Worm (Caenorhabditis elegans): ENCODE data around the gene jmjd-5.
A peak's percentile ranks its signal among the peaks of the same experiment; 100 is the strongest.

Gene jmjd-5

DNA sequence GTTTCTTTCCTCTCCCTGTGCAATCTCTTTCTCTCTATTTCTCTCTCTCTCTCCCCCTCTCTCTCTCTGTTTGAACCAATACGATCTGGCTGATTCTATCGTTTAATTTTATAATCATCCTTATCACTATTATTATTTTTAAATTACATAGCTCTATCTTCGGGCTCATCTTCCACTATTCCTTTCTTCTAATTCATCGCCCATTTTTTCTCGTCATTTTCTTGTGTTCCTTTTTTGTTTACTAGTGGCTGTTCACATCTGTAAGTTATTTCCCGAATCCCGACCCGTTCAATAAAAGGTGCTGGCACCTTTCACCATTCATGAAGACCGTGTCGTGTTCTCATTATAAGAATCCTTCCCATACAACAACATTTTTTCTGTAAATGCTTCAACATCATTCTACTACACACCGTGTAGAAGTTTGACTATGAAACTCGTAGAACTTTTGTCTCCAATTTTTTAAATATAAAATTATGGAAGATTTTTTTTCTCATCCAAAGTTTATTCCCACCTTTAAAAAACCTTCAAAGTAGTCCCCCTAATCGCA lies 9.0 kb upstream of the jmjd-5 start (continued):
- TF ChIP-seq hrde-1 (tag; optimal IDR thresholded peaks at IDR 0.05; ENCODE audit: borderline replicate concordance) (peak; percentile 41), lin-35 (GFP tag; optimal IDR thresholded peaks at IDR 0.05) (no peak), F37B4.10 (GFP tag; IDR thresholded peaks at IDR 0.05) (no peak), F57A8.1 (GFP tag; optimal IDR thresholded peaks at IDR 0.05) (no peak), F23B12.7 (tag; optimal IDR thresholded peaks at IDR 0.05; ENCODE audit: insufficient read depth) (no peak), K11D2.4 (GFP tag; IDR thresholded peaks at IDR 0.05) (no peak), lin-26 (GFP tag; IDR thresholded peaks at IDR 0.05) (no peak), egl-18 (GFP tag; IDR thresholded peaks at IDR 0.05) (no peak), unc-62 (GFP tag; optimal IDR thresholded peaks at IDR 0.05) (no peak), Y53F4B.3 (GFP tag; IDR thresholded peaks at IDR 0.05) (no peak), him-1 (tag; optimal IDR thresholded peaks at IDR 0.05) (no peak), nhr-90 (tag; optimal IDR thresholded peaks at IDR 0.05) (no peak), tbp1 (GFP tag; optimal IDR thresholded peaks at IDR 0.05) (no peak), F33H1.4 (GFP tag; IDR thresholded peaks at IDR 0.05) (no peak), bed-1 (GFP tag; IDR thresholded peaks at IDR 0.05) (no peak), ama-1 (optimal IDR thresholded peaks at IDR 0.05) (no peak), ama-1 (GFP tag; optimal IDR thresholded peaks at IDR 0.05) (no peak), nfya-1 (tag; optimal IDR thresholded peaks at IDR 0.05; ENCODE audit: borderline replicate concordance, insufficient read depth) (no peak), F57C9.4 (tag; optimal IDR thresholded peaks at IDR 0.05) (no peak), efl-1 (GFP tag; optimal IDR thresholded peaks at IDR 0.05) (no peak), nhr-120 (GFP tag; IDR thresholded peaks at IDR 0.05) (no peak), lsy-27 (tag; optimal IDR thresholded peaks at IDR 0.05; ENCODE audit: borderline replicate concordance, insufficient read depth) (no peak), ztf-26 (tag; optimal IDR thresholded peaks at IDR 0.05) (peak; percentile 3), mel-28 (tag; optimal IDR thresholded peaks at IDR 0.05; ENCODE audit: borderline replicate concordance) (no peak), mes-4 (tag; optimal IDR thresholded peaks at IDR 0.05) (no peak), die-1 (tag; optimal IDR thresholded peaks at IDR 0.05) (no peak), Y56A3A.18 (GFP tag; IDR thresholded peaks at IDR 0.05) (no peak), F52B5.7 (tag; optimal IDR thresholded peaks at IDR 0.05) (no peak), gei-17 (GFP tag; optimal IDR thresholded peaks at IDR 0.05) (no peak), aptf-3 (GFP tag; IDR thresholded peaks at IDR 0.05) (no peak), mxl-1 (tag; optimal IDR thresholded peaks at IDR 0.05) (no peak), snpc-3.4 (tag; optimal IDR thresholded peaks at IDR 0.05) (no peak), cebp-1 (GFP tag; IDR thresholded peaks at IDR 0.05) (no peak), cebp-1 (tag; optimal IDR thresholded peaks at IDR 0.05) (peak; percentile 43), B0261.1 (tag; optimal IDR thresholded peaks at IDR 0.05) (no peak), mcd-1 (GFP tag; IDR thresholded peaks at IDR 0.05) (no peak), ceh-40 (GFP tag; IDR thresholded peaks at IDR 0.05) (no peak), ceh-27 (GFP tag; optimal IDR thresholded peaks at IDR 0.05) (no peak), madf-8 (GFP tag; conservative IDR thresholded peaks at IDR 0.05) (no peak), Y67H2A.10 (GFP tag; conservative IDR thresholded peaks at IDR 0.05) (no peak), sea-2 (GFP tag; IDR thresholded peaks at IDR 0.05) (no peak), ccch-3 (GFP tag; optimal IDR thresholded peaks at IDR 0.05) (no peak), hlh-12 (tag; optimal IDR thresholded peaks at IDR 0.05) (no peak), let-607 (tag; optimal IDR thresholded peaks at IDR 0.05) (peak in 1 of 2 experiments; percentile 28), bed-2 (GFP tag; IDR thresholded peaks at IDR 0.05) (no peak), rec-8 (tag; optimal IDR thresholded peaks at IDR 0.05) (no peak), madf-3 (GFP tag; IDR thresholded peaks at IDR 0.05) (0 out of 2 replicates have a peak, but pooled peaks have one; percentile 39), nhr-80 (tag; optimal IDR thresholded peaks at IDR 0.05) (no peak), fkh-3 (tag; optimal IDR thresholded peaks at IDR 0.05) (no peak)

All from whole organism, young adult.